Fruit fly (Drosophila melanogaster): ENCODE results near the gene mura.

DNA sequence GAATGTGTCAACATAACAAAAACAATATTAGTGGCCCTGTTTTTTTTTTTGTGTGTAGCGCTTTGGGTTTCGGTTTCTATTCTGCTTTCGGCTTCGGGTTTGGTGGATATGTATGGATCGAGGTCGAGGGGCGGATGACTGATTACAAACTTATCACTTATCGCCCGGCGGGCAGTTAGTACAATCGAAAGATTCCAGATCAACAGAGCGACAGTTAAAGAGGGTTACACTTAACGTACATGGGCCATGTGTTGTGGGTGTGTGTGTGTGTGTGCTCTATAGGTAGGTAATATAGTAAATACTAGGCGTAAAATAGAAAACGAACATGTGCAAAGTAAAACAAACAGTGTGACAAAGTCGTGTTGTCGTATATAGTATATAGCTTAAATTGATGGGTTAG lies 2.8 kb downstream of the mura start:
- TF ChIP-seq psq (optimal IDR thresholded peaks at IDR 0.05): no peak
- TF ChIP-seq EcR (GFP tag; optimal IDR thresholded peaks at IDR 0.05): no peak
- TF ChIP-seq CG8478 (optimal IDR thresholded peaks at IDR 0.05): no peak
- TF ChIP-seq usp (GFP tag; optimal IDR thresholded peaks at IDR 0.05): no peak
